Worm (Caenorhabditis elegans) whole organism, mixed stage, embryonic: ENCODE results near the gene odd-1.

Experiments
- nhr-28 ChIP-seq: fragments of 150-350 bp; optimal IDR thresholded peaks from 2 replicates; lab custom pipeline; 2014; ENCODE audit warnings: missing biosample characterization, missing genetic modification characterization
- unc-62 ChIP-seq: fragments of 150-350 bp; optimal IDR thresholded peaks from 2 replicates; lab custom pipeline; 2014; ENCODE audit warnings: missing biosample characterization, missing genetic modification reagents, missing genetic modification characterization

DNA sequence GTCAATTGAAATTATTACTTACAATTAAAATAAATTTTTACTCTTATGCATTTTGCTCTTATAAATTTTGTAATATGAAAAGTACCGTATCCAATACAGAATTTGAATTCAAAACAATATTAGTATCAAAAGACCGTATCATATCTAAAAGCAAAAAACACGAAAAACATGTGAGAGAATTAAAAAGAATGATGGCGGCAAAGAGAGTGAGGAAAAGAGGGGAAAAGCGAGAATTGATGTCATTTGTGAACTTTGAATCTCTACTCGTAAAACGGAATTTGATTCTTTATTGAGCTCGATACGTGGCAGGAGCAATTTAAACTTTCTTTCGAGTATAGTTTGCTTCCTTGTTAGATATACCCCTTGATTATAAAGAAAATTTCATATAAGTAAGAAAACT, 46.4 kb downstream of the odd-1 start:
- TF ChIP-seq nhr-28 (tag; lab: Kevin White, UChicago) (no peak), unc-62 (GFP tag; lab: Kevin White, UChicago) (no peak)
